Worm (Caenorhabditis elegans): ENCODE data around the gene tax-6.

The tax-6 gene

DNA sequence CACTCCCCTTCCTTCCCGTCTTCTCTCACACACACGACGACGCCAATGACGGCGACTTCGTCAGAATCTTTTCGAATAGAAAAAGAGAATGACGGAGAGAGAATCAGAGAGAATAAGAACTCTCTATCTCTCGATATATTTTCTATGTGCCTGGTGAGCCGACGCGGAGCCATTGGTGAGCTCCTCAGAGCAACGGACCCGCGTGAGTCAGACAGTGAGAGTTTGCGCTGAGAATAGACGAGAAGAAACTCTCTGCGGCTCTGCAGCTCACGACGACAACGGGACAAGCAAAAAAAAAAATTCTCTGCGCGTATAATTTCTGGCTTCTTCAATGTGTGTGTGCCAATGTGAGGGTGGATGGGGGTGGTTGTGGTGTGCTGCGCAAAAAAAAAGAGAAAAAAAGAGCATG lies 1.4 kb downstream of the tax-6 start (continued):
- TF ChIP-seq skn-1 (tag; optimal IDR thresholded peaks at IDR 0.05): peak; percentile 9
- TF ChIP-seq tlp-1 (tag; optimal IDR thresholded peaks at IDR 0.05): no peak
- no peak for TF ChIP-seq F16B12.6 (tag; optimal IDR thresholded peaks at IDR 0.05)
- no peak for TF ChIP-seq nhr-84 (tag; optimal IDR thresholded peaks at IDR 0.05)
- no peak for TF ChIP-seq sup-37 (GFP tag; optimal IDR thresholded peaks at IDR 0.05)
- TF ChIP-seq nhr-11 (tag; optimal IDR thresholded peaks at IDR 0.05): no peak
- TF ChIP-seq ceh-88 (GFP tag; IDR thresholded peaks at IDR 0.05): no peak
- TF ChIP-seq ztf-4 (tag; optimal IDR thresholded peaks at IDR 0.05): peak; percentile 41
- TF ChIP-seq mdl-1 (tag; optimal IDR thresholded peaks at IDR 0.05): no peak
- TF ChIP-seq mef-2 (tag; optimal IDR thresholded peaks at IDR 0.05): no peak
- TF ChIP-seq Y116A8C.19 (tag; optimal IDR thresholded peaks at IDR 0.05; ENCODE audit: borderline replicate concordance): no peak
- TF ChIP-seq unc-130 (tag; optimal IDR thresholded peaks at IDR 0.05): no peak
- TF ChIP-seq rnt-1 (tag; optimal IDR thresholded peaks at IDR 0.05): peak; percentile 9
- TF ChIP-seq zip-4 (GFP tag; optimal IDR thresholded peaks at IDR 0.05): no peak
- peak in 1 of 2 experiments; percentile 10 for TF ChIP-seq egl-27 (tag; optimal IDR thresholded peaks at IDR 0.05)
- no peak for TF ChIP-seq C16A3.4 (tag; optimal IDR thresholded peaks at IDR 0.05)
- TF ChIP-seq nhr-85 (tag): no peak
- TF ChIP-seq efl-1 (optimal IDR thresholded peaks at IDR 0.05): peak; percentile 8 to 40
- TF ChIP-seq efl-1 (GFP tag; optimal IDR thresholded peaks at IDR 0.05 in 1 of 2): no peak
- peak; percentile 72 for TF ChIP-seq egl-13 (tag; optimal IDR thresholded peaks at IDR 0.05)

DNA sequence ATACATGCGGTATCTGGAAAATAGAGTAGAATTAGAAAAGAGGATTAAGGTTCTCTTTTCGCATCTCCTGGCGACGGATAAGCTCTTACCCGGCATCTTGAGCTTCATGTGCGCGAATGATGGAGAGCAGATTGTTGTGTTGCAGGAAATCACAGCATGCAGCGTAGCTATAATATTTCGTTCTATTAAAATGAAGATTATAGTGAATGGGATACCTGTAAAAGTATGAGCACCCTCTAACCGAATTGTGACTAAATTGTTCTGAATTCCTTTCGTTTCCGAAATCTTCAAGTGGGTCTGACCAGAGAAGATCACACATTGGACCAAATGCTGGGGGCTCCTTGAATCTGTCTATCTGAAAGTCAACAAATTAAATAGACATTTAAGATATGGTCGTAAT lies 3.0 kb downstream of the tax-6 start:
- TF ChIP-seq hlh-4 (tag; optimal IDR thresholded peaks at IDR 0.05) (no peak), dsc-1 (tag; optimal IDR thresholded peaks at IDR 0.05) (peak; percentile 32), efl-1 (optimal IDR thresholded peaks at IDR 0.05) (no peak), efl-1 (GFP tag; optimal IDR thresholded peaks at IDR 0.05 in 1 of 2) (peak in 1 of 2 experiments; percentile 51), nhr-77 (tag; optimal IDR thresholded peaks at IDR 0.05) (no peak), ceh-88 (GFP tag; IDR thresholded peaks at IDR 0.05) (no peak), ceh-82 (tag; optimal IDR thresholded peaks at IDR 0.05) (no peak), blmp-1 (tag; optimal IDR thresholded peaks at IDR 0.05) (no peak), unc-86 (tag; optimal IDR thresholded peaks at IDR 0.05) (no peak)

DNA sequence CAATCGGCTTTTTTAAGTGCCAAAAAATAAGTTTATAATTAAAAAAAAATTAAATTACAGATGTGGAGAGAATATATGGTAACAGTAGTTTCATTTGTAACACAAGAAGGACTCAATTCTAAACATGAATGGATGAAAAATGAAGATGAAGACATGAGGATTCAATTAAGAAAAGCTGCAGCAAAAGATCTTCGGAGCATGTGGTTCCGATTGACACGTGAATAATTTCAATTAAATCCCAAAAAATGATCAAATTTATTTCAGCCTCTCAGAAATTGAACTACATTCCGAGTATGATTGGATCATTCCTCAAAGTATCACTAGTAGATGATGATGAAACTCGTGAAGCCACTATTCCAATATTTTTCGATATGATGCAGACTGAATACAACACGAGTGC lies 12.0 kb downstream of the tax-6 start:
- no peak for TF ChIP-seq mdl-1 (tag; optimal IDR thresholded peaks at IDR 0.05)
- peak; percentile 98 for TF ChIP-seq dsc-1 (tag; optimal IDR thresholded peaks at IDR 0.05)
- TF ChIP-seq fkh-4 (tag; optimal IDR thresholded peaks at IDR 0.05; ENCODE audit: borderline replicate concordance): peak; percentile 88

DNA sequence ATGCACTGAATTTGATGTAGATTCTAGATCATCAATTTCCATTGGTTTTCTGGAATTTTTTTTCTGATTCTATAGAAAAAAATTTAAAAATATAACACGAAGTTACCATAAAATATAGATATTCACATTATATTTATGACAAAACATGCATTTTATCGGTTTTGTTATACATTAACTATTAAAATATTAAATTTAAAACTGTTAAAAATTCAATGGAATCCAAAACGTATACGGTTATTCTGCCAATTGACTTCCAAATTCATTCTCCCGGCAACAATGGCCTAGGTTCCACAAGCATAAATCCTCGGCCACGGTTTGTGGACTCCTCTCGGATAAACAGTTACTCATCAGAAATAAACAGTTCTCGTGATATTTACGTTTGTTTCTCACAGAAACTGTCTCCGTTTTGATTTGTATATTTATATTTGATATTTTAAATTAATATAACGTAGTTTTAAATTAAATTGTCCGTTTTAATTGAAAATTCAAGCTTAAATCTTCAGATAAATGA lies 17.7 kb downstream of the tax-6 start, which contains the start of the genes F01D4.5 and ced-5:
Gene F01D4.5, minus strand, starts transcription at position 51 of the 511 bp plus-strand sequence.
Gene ced-5, plus strand, starts transcription at position 504 of the 511 bp plus-strand sequence.
- no peak for TF ChIP-seq egl-27 (tag; optimal IDR thresholded peaks at IDR 0.05)
- no peak for TF ChIP-seq zag-1 (tag; optimal IDR thresholded peaks at IDR 0.05)
- peak; percentile 92 for TF ChIP-seq lin-14 (GFP tag; optimal IDR thresholded peaks at IDR 0.05)
- TF ChIP-seq efl-3 (GFP tag; optimal IDR thresholded peaks at IDR 0.05): peak; percentile 77
- peak; percentile 87 for TF ChIP-seq mab-9 (GFP tag; IDR thresholded peaks at IDR 0.05)
- no peak for TF ChIP-seq hpl-2 (GFP tag; optimal IDR thresholded peaks at IDR 0.05)
- TF ChIP-seq ceh-63 (GFP tag; optimal IDR thresholded peaks at IDR 0.05): peak; percentile 46
- TF ChIP-seq pqm-1 (tag; optimal IDR thresholded peaks at IDR 0.05): no peak
- TF ChIP-seq vab-15 (tag; optimal IDR thresholded peaks at IDR 0.05): peak; percentile 4
- peak in 3 of 6 experiments; percentile 5 to 77 (median 41) for TF ChIP-seq elt-3 (tag; optimal IDR thresholded peaks at IDR 0.05)
- no peak for TF ChIP-seq nhr-84 (tag; optimal IDR thresholded peaks at IDR 0.05)
- TF ChIP-seq aly-2 (tag; optimal IDR thresholded peaks at IDR 0.05): peak; percentile 56
- no peak for TF ChIP-seq sptf-1 (tag; optimal IDR thresholded peaks at IDR 0.05)
- no peak for TF ChIP-seq unc-62 (GFP tag; optimal IDR thresholded peaks at IDR 0.05)
- no peak for TF ChIP-seq tlp-1 (tag; optimal IDR thresholded peaks at IDR 0.05)
- TF ChIP-seq ceh-8 (GFP tag; optimal IDR thresholded peaks at IDR 0.05): peak; percentile 88
- TF ChIP-seq blmp-1 (tag; optimal IDR thresholded peaks at IDR 0.05): peak; percentile 54
- TF ChIP-seq nhr-76 (tag; optimal IDR thresholded peaks at IDR 0.05): no peak
- peak; percentile 92 for TF ChIP-seq mep-1 (tag; optimal IDR thresholded peaks at IDR 0.05)
- TF ChIP-seq unc-30 (tag; optimal IDR thresholded peaks at IDR 0.05): no peak
- TF ChIP-seq hlh-17 (GFP tag; optimal IDR thresholded peaks at IDR 0.05; ENCODE audit: borderline replicate concordance): peak; percentile 40
- TF ChIP-seq xbp-1 (tag; optimal IDR thresholded peaks at IDR 0.05): peak; percentile 92
- no peak for TF ChIP-seq ama-1 (optimal IDR thresholded peaks at IDR 0.05)
- TF ChIP-seq hlh-4 (tag; optimal IDR thresholded peaks at IDR 0.05): peak; percentile 94
- TF ChIP-seq ceh-90 (tag; optimal IDR thresholded peaks at IDR 0.05): peak; percentile 99
- peak; percentile 74 for TF ChIP-seq lin-15B (tag; optimal IDR thresholded peaks at IDR 0.05)
- TF ChIP-seq Y116A8C.19 (tag; optimal IDR thresholded peaks at IDR 0.05; ENCODE audit: borderline replicate concordance): peak; percentile 94

Measured in whole organism, L1 larva.